Fruit fly (Drosophila melanogaster) whole organism, embryonic: Measurements from ENCODE around the gene lectin-37Da.

Experiments used
- BEAF-32 ChIP-seq: fragments of 200-800 bp; sonication (Bioruptor generic); optimal IDR thresholded peaks from 3 replicates; lab custom pipeline; 2017; ENCODE audit warnings: missing biosample characterization, missing genetic modification characterization, mild to moderate bottlenecking, moderate library complexity, missing genetic modification reagents
- HLH4C ChIP-seq: fragments of 200-800 bp; sonication (Bioruptor generic); IDR thresholded peaks from 3 replicates; pipeline ENCODE4 v1.3.6; 2022; ENCODE audit warnings: missing biosample characterization, missing genetic modification characterization; ENCODE audit not compliant: partially characterized antibody
- nau ChIP-seq: fragments of 200-800 bp; sonication (Bioruptor generic); optimal IDR thresholded peaks from 3 replicates; lab custom pipeline; 2017; ENCODE audit warnings: missing biosample characterization, mild to moderate bottlenecking, missing genetic modification characterization, missing genetic modification reagents
- nerfin-1 ChIP-seq: fragments of 200-800 bp; sonication (Bioruptor generic); optimal IDR thresholded peaks from 3 replicates; lab custom pipeline; 2019; ENCODE audit warnings: missing biosample characterization, mild to moderate bottlenecking, missing genetic modification characterization, moderate library complexity
- tx ChIP-seq: fragments of 200-800 bp; sonication (Bioruptor generic); optimal IDR thresholded peaks from 2 replicates; lab custom pipeline; 2016; ENCODE audit warnings: missing biosample characterization, missing genetic modification characterization

- TF ChIP-seq tx (GFP tag; lab: Kevin White, UChicago) (no peak), HLH4C (GFP tag; lab: Robert Waterston, UW) (no peak), nau (no peak), nerfin-1 (tag; lab: Kevin White, UChicago) (no peak), BEAF-32 (GFP tag; lab: Kevin White, UChicago) (no peak)
Observed at dm6 chr2L:19382353-19382752, 35.8 kb upstream of the lectin-37Da start.
